Worm (Caenorhabditis elegans): ENCODE results near the gene T02G5.7.

The T02G5.7 gene

ce11 chrII:7093339-7093821, 18.0 kb downstream of the T02G5.7 start, which contains the start of gene T02G5.3:
T02G5.3 (plus strand) TSS chrII:7093389.
- TF ChIP-seq nhr-85 (tag): peak; percentile 60
- no peak for TF ChIP-seq C04F5.9 (tag; optimal IDR thresholded peaks at IDR 0.05)

ce11 chrII:7095970-7096369, 20.6 kb downstream of the T02G5.7 start:
- TF ChIP-seq lin-15B (tag; optimal IDR thresholded peaks at IDR 0.05): no peak
- no peak for TF ChIP-seq ceh-88 (GFP tag; IDR thresholded peaks at IDR 0.05)
- TF ChIP-seq nhr-28 (tag; optimal IDR thresholded peaks at IDR 0.05): no peak
- TF ChIP-seq ceh-90 (tag; optimal IDR thresholded peaks at IDR 0.05): no peak
- no peak for TF ChIP-seq efl-1 (optimal IDR thresholded peaks at IDR 0.05)
- TF ChIP-seq efl-1 (GFP tag; optimal IDR thresholded peaks at IDR 0.05 in 1 of 2): peak in 1 of 2 experiments; percentile 67

DNA sequence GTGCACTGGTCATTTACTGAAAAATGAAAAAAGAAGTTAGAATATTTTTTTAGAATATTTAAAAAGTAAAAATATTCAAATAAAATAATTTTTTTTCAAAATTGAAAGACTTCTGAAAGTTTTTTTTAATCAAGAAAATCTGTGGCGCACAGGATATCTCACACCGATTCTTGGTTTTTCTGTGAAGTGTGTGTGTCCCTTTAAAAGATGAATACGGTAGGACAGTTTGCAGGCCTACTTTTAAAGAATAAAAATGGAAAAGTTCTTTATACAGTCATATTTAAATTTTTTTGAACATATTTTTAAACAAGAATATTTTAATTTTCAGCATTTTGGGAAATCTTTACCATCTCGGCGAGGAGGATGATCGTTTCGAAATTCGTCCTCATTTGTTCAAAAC, 23.2 kb downstream of the T02G5.7 start, which contains the start of gene mct-5:
Gene mct-5 (minus strand): TSS at position 16 of the 400 bp plus-strand sequence.
- TF ChIP-seq egl-27 (tag; optimal IDR thresholded peaks at IDR 0.05) (no peak), efl-1 (optimal IDR thresholded peaks at IDR 0.05) (no peak), efl-1 (GFP tag; optimal IDR thresholded peaks at IDR 0.05 in 1 of 2) (no peak), ces-1 (GFP tag; optimal IDR thresholded peaks at IDR 0.05) (no peak), nhr-20 (tag; optimal IDR thresholded peaks at IDR 0.05) (no peak), lin-39 (tag; optimal IDR thresholded peaks at IDR 0.05) (no peak), mef-2 (tag; optimal IDR thresholded peaks at IDR 0.05) (no peak), F16B12.6 (tag; optimal IDR thresholded peaks at IDR 0.05) (no peak), nhr-85 (tag) (no peak), sptf-1 (tag; optimal IDR thresholded peaks at IDR 0.05) (no peak), lin-13 (GFP tag; optimal IDR thresholded peaks at IDR 0.05) (no peak), snu-23 (GFP tag; optimal IDR thresholded peaks at IDR 0.05) (no peak), ceh-63 (GFP tag; optimal IDR thresholded peaks at IDR 0.05) (no peak), ceh-82 (tag; optimal IDR thresholded peaks at IDR 0.05) (no peak), hlh-17 (GFP tag; optimal IDR thresholded peaks at IDR 0.05; ENCODE audit: borderline replicate concordance) (no peak), fos-1 (tag; optimal IDR thresholded peaks at IDR 0.05) (no peak), lin-35 (GFP tag; optimal IDR thresholded peaks at IDR 0.05) (no peak), vab-15 (tag; optimal IDR thresholded peaks at IDR 0.05) (no peak), lin-15B (tag; optimal IDR thresholded peaks at IDR 0.05) (no peak), unc-130 (tag; optimal IDR thresholded peaks at IDR 0.05) (no peak), C04F5.9 (tag; optimal IDR thresholded peaks at IDR 0.05) (no peak)

- no peak for TF ChIP-seq elt-3 (tag; optimal IDR thresholded peaks at IDR 0.05)
- peak; percentile 22 for TF ChIP-seq nhr-71 (tag; optimal IDR thresholded peaks at IDR 0.05)
- TF ChIP-seq nhr-90 (tag; optimal IDR thresholded peaks at IDR 0.05; ENCODE audit: poor library complexity): peak; percentile 0
Measured at ce11 chrII:7099231-7099630, 23.8 kb downstream of the T02G5.7 start.

DNA sequence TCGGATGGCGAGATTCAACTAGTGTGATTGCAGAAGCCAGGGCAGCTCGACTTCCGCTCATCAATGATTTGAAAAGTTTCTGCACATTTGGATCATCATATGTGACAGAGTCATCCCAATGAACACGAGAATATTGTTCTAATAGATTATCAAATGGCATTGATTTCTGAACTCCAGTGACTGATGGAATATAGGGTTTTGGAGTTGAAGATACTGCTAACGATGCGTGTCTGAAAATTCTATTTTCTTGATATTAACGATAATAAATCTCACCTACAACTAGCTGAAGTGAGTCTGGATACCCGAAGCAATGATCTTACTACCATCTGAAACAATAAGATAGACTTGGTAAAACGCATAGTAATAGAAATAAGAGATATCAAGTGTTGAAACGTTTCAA, 25.4 kb downstream of the T02G5.7 start, which contains the start of gene mmaa-1:
Gene mmaa-1 (minus strand): TSS at position 328 of the 400 bp plus-strand sequence.
- no peak for TF ChIP-seq lir-3 (tag; optimal IDR thresholded peaks at IDR 0.05; ENCODE audit: poor library complexity)
- TF ChIP-seq aha-1 (tag; optimal IDR thresholded peaks at IDR 0.05): no peak
- TF ChIP-seq nhr-71 (tag; optimal IDR thresholded peaks at IDR 0.05): peak; percentile 10
- TF ChIP-seq zip-4 (GFP tag; optimal IDR thresholded peaks at IDR 0.05): no peak
- no peak for TF ChIP-seq F16B12.6 (tag; optimal IDR thresholded peaks at IDR 0.05)
- TF ChIP-seq ama-1 (optimal IDR thresholded peaks at IDR 0.05): no peak

ce11 chrII:7102288-7102687, 26.9 kb downstream of the T02G5.7 start:
- TF ChIP-seq blmp-1 (tag; optimal IDR thresholded peaks at IDR 0.05) (peak; percentile 17), efl-3 (GFP tag; optimal IDR thresholded peaks at IDR 0.05) (no peak), ets-5 (GFP tag; IDR thresholded peaks at IDR 0.05) (no peak), nhr-11 (tag; optimal IDR thresholded peaks at IDR 0.05) (no peak), sup-37 (GFP tag; optimal IDR thresholded peaks at IDR 0.05) (no peak), snu-23 (GFP tag; optimal IDR thresholded peaks at IDR 0.05) (peak; percentile 22), swsn-7 (tag; optimal IDR thresholded peaks at IDR 0.05) (no peak), nhr-71 (tag; optimal IDR thresholded peaks at IDR 0.05) (peak; percentile 21)

All from whole organism, L1 larva.